Fruit fly (Drosophila melanogaster): ENCODE results near the gene CG31142.

The CG31142 gene

dm6 chr3R:23920874-23921539 is 8.0 kb upstream of the CG31142 start (continued):
- peak; percentile 90 for TF ChIP-seq Rfx (GFP tag; IDR thresholded peaks at IDR 0.05)
- peak; percentile 57 for TF ChIP-seq CG3847 (GFP tag; IDR thresholded peaks at IDR 0.05)
- peak; percentile 24 for TF ChIP-seq pum (GFP tag; optimal IDR thresholded peaks at IDR 0.05)
- TF ChIP-seq ssp (GFP tag; IDR thresholded peaks at IDR 0.05) = peak; percentile 35
- TF ChIP-seq CG2116 (GFP tag; optimal IDR thresholded peaks at IDR 0.05) = no peak
- peak; percentile 62; the same call in 1 of the 3 replicates for TF ChIP-seq CG34422 (GFP tag; IDR thresholded peaks at IDR 0.05)
- TF ChIP-seq fd3F (GFP tag; optimal IDR thresholded peaks at IDR 0.05) = peak; percentile 57
- no peak for TF ChIP-seq CG4328 (GFP tag; optimal IDR thresholded peaks at IDR 0.05)
- peak; percentile 59 for TF ChIP-seq Meics (GFP tag; optimal IDR thresholded peaks at IDR 0.05)
- peak; percentile 29 for TF ChIP-seq ind (GFP tag; optimal IDR thresholded peaks at IDR 0.05)
- peak; percentile 42; the same call in 1 of the 4 replicates for TF ChIP-seq Gug (GFP tag; IDR thresholded peaks at IDR 0.05)
- peak; percentile 81 for TF ChIP-seq HmgZ (tag; optimal IDR thresholded peaks at IDR 0.05)
- TF ChIP-seq Taf1 (GFP tag; IDR thresholded peaks at IDR 0.05) = peak; percentile 67; the same call in 1 of the 2 replicates
- TF ChIP-seq D19B (GFP tag; optimal IDR thresholded peaks at IDR 0.05) = peak; percentile 26
- TF ChIP-seq Nf-YC (tag; optimal IDR thresholded peaks at IDR 0.05) = peak; percentile 32
- peak; percentile 72 for TF ChIP-seq ara (GFP tag; IDR thresholded peaks at IDR 0.05)
- no peak for TF ChIP-seq CG17568 (GFP tag; optimal IDR thresholded peaks at IDR 0.05)
- TF ChIP-seq dysf (GFP tag; IDR thresholded peaks at IDR 0.05) = peak; percentile 75
- TF ChIP-seq CG18599 (GFP tag; optimal IDR thresholded peaks at IDR 0.05) = peak; percentile 84
- TF ChIP-seq CG13894 (tag; optimal IDR thresholded peaks at IDR 0.05) = peak; percentile 92
- TF ChIP-seq Dad (GFP tag; optimal IDR thresholded peaks at IDR 0.05) = peak; percentile 39
- TF ChIP-seq Hand (GFP tag; optimal IDR thresholded peaks at IDR 0.05) = peak; percentile 22
- TF ChIP-seq ftz-f1 (GFP tag; optimal IDR thresholded peaks at IDR 0.05) = peak; percentile 79
- TF ChIP-seq CG6813 (GFP tag; optimal IDR thresholded peaks at IDR 0.05) = no peak
- no peak for TF ChIP-seq wor (GFP tag; IDR thresholded peaks at IDR 0.05)
- TF ChIP-seq CG17612 (GFP tag; IDR thresholded peaks at IDR 0.05) = 0 out of 2 replicates have a peak, but pooled peaks have one; percentile 20
- TF ChIP-seq E2f2 (GFP tag; IDR thresholded peaks at IDR 0.05) = peak; percentile 9; the same call in 1 of the 2 replicates
- TF ChIP-seq HLH54F (GFP tag; optimal IDR thresholded peaks at IDR 0.05) = peak; percentile 45
- peak; percentile 27; the same call in 1 of the 2 replicates for TF ChIP-seq Xrp1 (GFP tag; IDR thresholded peaks at IDR 0.05)
- peak; percentile 31 for TF ChIP-seq tx (GFP tag; optimal IDR thresholded peaks at IDR 0.05)
- peak; percentile 71 for TF ChIP-seq CG12299 (tag; optimal IDR thresholded peaks at IDR 0.05)
- peak; percentile 94 for TF ChIP-seq Ets65A (GFP tag)
- no peak for TF ChIP-seq dan (GFP tag; IDR thresholded peaks at IDR 0.05)
- peak; percentile 40 for TF ChIP-seq CG17359 (tag; optimal IDR thresholded peaks at IDR 0.05)
- peak; percentile 58 for TF ChIP-seq grau (tag; optimal IDR thresholded peaks at IDR 0.05)
- peak; percentile 48; the same call in 1 of the 3 replicates for TF ChIP-seq Aef1 (GFP tag; IDR thresholded peaks at IDR 0.05)
- TF ChIP-seq onecut (GFP tag; IDR thresholded peaks at IDR 0.05) = peak; percentile 35; the same call in 1 of the 2 replicates
- TF ChIP-seq CG32772 (GFP tag; IDR thresholded peaks at IDR 0.05) = 0 out of 2 replicates have a peak, but pooled peaks have one; percentile 10
- peak; percentile 64 for TF ChIP-seq Awh (GFP tag; IDR thresholded peaks at IDR 0.05)
- TF ChIP-seq pb (GFP tag; optimal IDR thresholded peaks at IDR 0.05) = peak; percentile 77
- no peak for TF ChIP-seq CG8359 (GFP tag; optimal IDR thresholded peaks at IDR 0.05; ENCODE audit: borderline replicate concordance)
- TF ChIP-seq CG17385 (GFP tag; optimal IDR thresholded peaks at IDR 0.05) = peak; percentile 25
- peak; percentile 14 for TF ChIP-seq CG18619 (GFP tag; optimal IDR thresholded peaks at IDR 0.05)
- peak; percentile 51 for TF ChIP-seq CHES-1-like (GFP tag; optimal IDR thresholded peaks at IDR 0.05)
- TF ChIP-seq lab (GFP tag; optimal IDR thresholded peaks at IDR 0.05) = peak; percentile 83
- TF ChIP-seq CG4820 (GFP tag; optimal IDR thresholded peaks at IDR 0.05) = peak; percentile 88
- peak; percentile 8 for TF ChIP-seq grn (GFP tag; optimal IDR thresholded peaks at IDR 0.05)
- peak; percentile 79 for TF ChIP-seq CG14014 (GFP tag; IDR thresholded peaks at IDR 0.05)
- peak; percentile 75 for TF ChIP-seq CG16779 (GFP tag; IDR thresholded peaks at IDR 0.05)
- TF ChIP-seq bsh (GFP tag; optimal IDR thresholded peaks at IDR 0.05) = peak in 1 of 2 experiments; percentile 5

All from whole organism, embryonic.